Worm (Caenorhabditis elegans) whole organism, L2 larva: Measurements from ENCODE around the gene K12H6.10.

ENCODE experiments used
- C34F6.9 ChIP-seq: fragments of 150-350 bp; optimal IDR thresholded peaks from 2 replicates; lab custom pipeline; 2014; ENCODE audit warnings: missing biosample characterization, missing genetic modification characterization
- F13H6.1 ChIP-seq: sonication (generic microtip); optimal IDR thresholded peaks from 2 replicates; lab custom pipeline; 2016; ENCODE audit warnings: missing genetic modification characterization, missing compliant biosample characterization
- ZK546.5 ChIP-seq: sonication (generic microtip); optimal IDR thresholded peaks from 2 replicates; lab custom pipeline; 2017; ENCODE audit warnings: missing biosample characterization, missing genetic modification characterization
- alr-1 ChIP-seq: fragments of 150-350 bp; optimal IDR thresholded peaks from 2 replicates; lab custom pipeline; 2014; ENCODE audit warnings: missing biosample characterization, missing genetic modification characterization
- ama-1 ChIP-seq: fragments of 150-350 bp; optimal IDR thresholded peaks from 2 replicates; lab custom pipeline; 2018; ENCODE audit warnings: inconsistent platforms
- blmp-1 ChIP-seq: sonication (generic microtip); optimal IDR thresholded peaks from 2 replicates; lab custom pipeline; 2017; ENCODE audit warnings: missing genetic modification characterization, mild to moderate bottlenecking, missing compliant biosample characterization, antibody characterized with exemption, moderate library complexity; ENCODE audit not compliant: insufficient read depth
- ceh-16 ChIP-seq: fragments of 150-350 bp; optimal IDR thresholded peaks from 2 replicates; lab custom pipeline; 2014; ENCODE audit warnings: missing biosample characterization, missing genetic modification characterization
- ceh-82 ChIP-seq: fragments of 150-350 bp; optimal IDR thresholded peaks from 2 replicates; lab custom pipeline; 2014; ENCODE audit warnings: missing biosample characterization, missing genetic modification characterization
- crh-2 ChIP-seq: sonication (generic microtip); optimal IDR thresholded peaks from 2 replicates; lab custom pipeline; 2017; ENCODE audit warnings: missing biosample characterization, missing genetic modification characterization
- dmd-4 ChIP-seq: sonication (generic microtip); optimal IDR thresholded peaks from 2 replicates; lab custom pipeline; 2017; ENCODE audit warnings: missing biosample characterization, missing genetic modification characterization
- egl-27 ChIP-seq: sonication (generic microtip); optimal IDR thresholded peaks from 3 replicates; lab custom pipeline; 2017; ENCODE audit warnings: missing biosample characterization, missing genetic modification reagents, missing genetic modification characterization
- elt-1 ChIP-seq: fragments of 150-350 bp; optimal IDR thresholded peaks from 2 replicates; lab custom pipeline; 2014; ENCODE audit warnings: missing biosample characterization, missing genetic modification characterization
- elt-3 ChIP-seq: sonication (generic microtip); optimal IDR thresholded peaks from 2 replicates; lab custom pipeline; 2017; ENCODE audit warnings: missing biosample characterization, missing genetic modification characterization
- fos-1 ChIP-seq: fragments of 150-350 bp; optimal IDR thresholded peaks from 2 replicates; lab custom pipeline; 2014; ENCODE audit warnings: missing biosample characterization, missing genetic modification characterization
- lin-11 ChIP-seq: fragments of 150-350 bp; sonication (generic microtip); optimal IDR thresholded peaks from 2 replicates; lab custom pipeline; 2014; ENCODE audit warnings: missing biosample characterization, missing genetic modification characterization, inconsistent platforms, mixed read lengths
- lin-13 ChIP-seq: fragments of 150-350 bp; optimal IDR thresholded peaks from 2 replicates; lab custom pipeline; 2014; ENCODE audit warnings: missing biosample characterization, missing genetic modification reagents, missing genetic modification characterization
- lin-39 ChIP-seq: fragments of 150-350 bp; optimal IDR thresholded peaks from 2 replicates; lab custom pipeline; 2014; ENCODE audit warnings: missing biosample characterization, missing genetic modification reagents, missing genetic modification characterization
- lsy-2 ChIP-seq, 2 experiments: fragments of 150-350 bp in 1 of 2; sonication (generic microtip) in 1 of 2; optimal IDR thresholded peaks; 2 replicates each; lab custom pipeline; 2014 to 2017; ENCODE audit warnings: missing biosample characterization in 2 of 2, missing genetic modification characterization in 2 of 2
- mab-5 ChIP-seq: fragments of 150-350 bp; optimal IDR thresholded peaks from 2 replicates; lab custom pipeline; 2014; ENCODE audit warnings: missing biosample characterization, missing genetic modification characterization
- mbf-1 ChIP-seq: sonication (generic microtip); optimal IDR thresholded peaks from 2 replicates; lab custom pipeline; 2017; ENCODE audit warnings: missing biosample characterization, missing genetic modification characterization
- nhr-10 ChIP-seq: sonication (generic microtip); optimal IDR thresholded peaks from 2 replicates; lab custom pipeline; 2017; ENCODE audit warnings: missing biosample characterization, missing genetic modification characterization
- nhr-11 ChIP-seq: fragments of 150-350 bp; optimal IDR thresholded peaks from 2 replicates; lab custom pipeline; 2014; ENCODE audit warnings: missing biosample characterization, missing genetic modification characterization
- nhr-12 ChIP-seq: fragments of 150-350 bp; optimal IDR thresholded peaks from 2 replicates; lab custom pipeline; 2014; ENCODE audit warnings: missing biosample characterization, missing genetic modification characterization
- nhr-129 ChIP-seq: fragments of 150-350 bp; optimal IDR thresholded peaks from 2 replicates; lab custom pipeline; 2014; ENCODE audit warnings: missing biosample characterization, missing genetic modification characterization
- nhr-21 ChIP-seq: fragments of 150-350 bp; optimal IDR thresholded peaks from 2 replicates; lab custom pipeline; 2014; ENCODE audit warnings: missing biosample characterization, missing genetic modification characterization
- nhr-237 ChIP-seq: fragments of 150-350 bp; optimal IDR thresholded peaks from 2 replicates; lab custom pipeline; 2014; ENCODE audit warnings: missing biosample characterization, missing genetic modification characterization
- nhr-6 ChIP-seq: fragments of 150-350 bp; optimal IDR thresholded peaks from 2 replicates; lab custom pipeline; 2014; ENCODE audit warnings: missing biosample characterization, missing genetic modification characterization
- peb-1 ChIP-seq: fragments of 150-350 bp; optimal IDR thresholded peaks from 2 replicates; lab custom pipeline; 2014; ENCODE audit warnings: missing biosample characterization, missing genetic modification characterization
- sem-4 ChIP-seq: fragments of 150-350 bp; optimal IDR thresholded peaks from 2 replicates; lab custom pipeline; 2014; ENCODE audit warnings: missing biosample characterization, missing genetic modification reagents, missing genetic modification characterization
- skn-1 ChIP-seq: sonication (generic microtip); optimal IDR thresholded peaks from 2 replicates; lab custom pipeline; 2017; ENCODE audit warnings: missing biosample characterization, missing genetic modification characterization
- sma-3 ChIP-seq: sonication (generic microtip); optimal IDR thresholded peaks from 2 replicates; lab custom pipeline; 2016; ENCODE audit warnings: missing genetic modification reagents, missing genetic modification characterization, missing compliant biosample characterization
- snpc-4 ChIP-seq: fragments of 150-350 bp; optimal IDR thresholded peaks from 2 replicates; lab custom pipeline; 2014; ENCODE audit warnings: missing biosample characterization, missing genetic modification characterization
- unc-39 ChIP-seq: fragments of 150-350 bp; optimal IDR thresholded peaks from 2 replicates; lab custom pipeline; 2014; ENCODE audit warnings: missing biosample characterization, missing genetic modification characterization
- unc-55 ChIP-seq: fragments of 150-350 bp; sonication (generic microtip); optimal IDR thresholded peaks from 3 replicates; lab custom pipeline; 2014; ENCODE audit warnings: missing biosample characterization, missing genetic modification reagents, missing genetic modification characterization
- unc-62 ChIP-seq: fragments of 150-350 bp; optimal IDR thresholded peaks from 2 replicates; lab custom pipeline; 2014; ENCODE audit warnings: missing biosample characterization, missing genetic modification reagents, missing genetic modification characterization
- zag-1 ChIP-seq: fragments of 150-350 bp; optimal IDR thresholded peaks from 2 replicates; lab custom pipeline; 2014; ENCODE audit warnings: missing biosample characterization, missing genetic modification characterization
- ztf-1 ChIP-seq: fragments of 200-800 bp; sonication (Bioruptor generic); conservative IDR thresholded peaks from 2 replicates; pipeline ENCODE4 v1.3.6; 2022; ENCODE audit warnings: missing genetic modification characterization, missing compliant biosample characterization
- ztf-11 ChIP-seq: sonication (generic microtip); optimal IDR thresholded peaks from 2 replicates; lab custom pipeline; 2017; ENCODE audit warnings: missing biosample characterization, missing genetic modification characterization
- ztf-4 ChIP-seq: fragments of 150-350 bp; optimal IDR thresholded peaks from 2 replicates; lab custom pipeline; 2014; ENCODE audit warnings: missing biosample characterization, missing genetic modification characterization

The K12H6.10 gene

DNA sequence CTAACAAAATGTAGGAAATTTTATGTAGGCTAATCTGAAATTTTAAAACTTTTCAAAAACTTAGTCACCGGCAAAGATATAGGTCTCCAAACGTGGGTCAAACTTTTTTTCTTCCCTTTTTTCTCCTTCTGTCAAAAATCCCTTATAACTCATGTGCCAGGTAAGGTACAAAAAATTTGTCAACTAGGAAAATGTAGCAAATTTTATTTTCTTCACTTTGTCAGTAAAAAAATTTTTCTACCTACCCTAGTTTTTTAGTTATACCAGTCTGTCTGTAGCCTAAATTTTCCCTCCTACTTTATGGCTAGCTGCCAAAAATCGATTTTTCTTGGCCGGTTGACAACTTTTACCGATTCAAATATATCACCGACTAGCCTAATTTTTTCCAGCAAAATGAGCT lies 6.0 kb upstream of the K12H6.10 start, which contains the start of gene set-13:
Gene set-13, plus strand, starts transcription at position 301 of the 400 bp plus-strand sequence.
- no peak for TF ChIP-seq nhr-237 (tag; lab: Kevin White, UChicago)
- TF ChIP-seq nhr-6, result no peak
- no peak for TF ChIP-seq unc-62 (GFP tag; lab: Kevin White, UChicago)
- no peak for TF ChIP-seq peb-1 (tag; lab: Kevin White, UChicago)
- no peak for TF ChIP-seq nhr-21
- TF ChIP-seq sma-3, result no peak
- no peak for TF ChIP-seq crh-2 (tag; lab: Kevin White, UChicago)

DNA sequence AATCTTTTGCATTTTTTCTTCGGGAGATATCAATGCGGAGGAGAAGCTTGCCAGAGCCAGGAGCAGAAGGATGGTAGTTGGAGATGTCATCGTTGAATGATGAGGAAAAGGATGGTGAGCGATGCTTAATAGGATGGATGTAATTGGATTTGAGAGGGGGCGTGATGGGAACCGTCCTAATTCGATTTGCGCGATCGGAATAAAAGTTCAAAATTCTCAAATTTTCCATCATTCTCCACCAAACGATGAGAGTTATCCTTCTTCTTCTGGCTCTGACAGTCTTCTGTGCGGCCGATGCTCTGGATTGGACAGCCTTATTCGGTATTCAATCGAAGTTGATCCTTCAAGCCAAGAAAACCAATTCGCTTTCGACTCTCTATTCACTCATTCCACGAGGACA lies 1.5 kb downstream of the K12H6.10 start, which contains the start of the genes K12H6.4 and K12H6.9:
Gene K12H6.4, minus strand, starts transcription at position 101 of the 400 bp plus-strand sequence.
Gene K12H6.9, plus strand, starts transcription at position 236 of the 400 bp plus-strand sequence.
- TF ChIP-seq F13H6.1 (tag; lab: Kevin White, UChicago) (no peak), elt-1 (tag; lab: Kevin White, UChicago) (no peak), nhr-12 (tag; lab: Kevin White, UChicago) (no peak), nhr-237 (tag; lab: Kevin White, UChicago) (no peak), peb-1 (tag; lab: Kevin White, UChicago) (no peak), ztf-1 (GFP tag; lab: Robert Waterston, UW) (no peak), nhr-129 (tag; lab: Kevin White, UChicago) (no peak), crh-2 (tag; lab: Kevin White, UChicago) (no peak), nhr-10 (no peak), mab-5 (tag; lab: Kevin White, UChicago) (no peak), lin-11 (tag; lab: Kevin White, UChicago) (no peak)
- TF ChIP-seq, all 48 proteins: peak for 0

- TF ChIP-seq egl-27 (tag; lab: Kevin White, UChicago) (no peak), zag-1 (tag; lab: Kevin White, UChicago) (no peak), sma-3 (no peak), lsy-2 (tag; optimal IDR thresholded peaks at IDR 0.05; lab: Kevin White, UChicago) (no peak), elt-1 (tag; lab: Kevin White, UChicago) (no peak), nhr-6 (no peak), peb-1 (tag; lab: Kevin White, UChicago) (no peak), ztf-4 (tag; lab: Kevin White, UChicago) (no peak), unc-39 (tag; lab: Kevin White, UChicago) (no peak), elt-3 (tag; lab: Kevin White, UChicago) (no peak), unc-55 (GFP tag; lab: Kevin White, UChicago) (no peak), nhr-11 (no peak), ztf-11 (tag; lab: Kevin White, UChicago) (no peak), dmd-4 (no peak)
Measured at ce11 chrII:2826073-2826472, 3.4 kb downstream of the K12H6.10 start, which contains the start of gene K12H6.5. Gene K12H6.5 (minus strand): TSS chrII:2826173.

ce11 chrII:2827859-2828403 lies 5.3 kb downstream of the K12H6.10 start, which contains the start of gene K12H6.8:
Gene K12H6.8 (plus strand): TSS chrII:2827896.
- no peak for TF ChIP-seq elt-1 (tag; lab: Kevin White, UChicago)
- no peak for TF ChIP-seq C34F6.9 (tag; lab: Kevin White, UChicago)
- no peak for TF ChIP-seq fos-1 (tag; lab: Kevin White, UChicago)
- no peak for TF ChIP-seq skn-1
- TF ChIP-seq ama-1, result no peak
- TF ChIP-seq ceh-16 (tag; lab: Kevin White, UChicago), result no peak
- no peak for TF ChIP-seq elt-3 (tag; lab: Kevin White, UChicago)
- TF ChIP-seq crh-2 (tag; lab: Kevin White, UChicago), result no peak
- no peak for TF ChIP-seq unc-39 (tag; lab: Kevin White, UChicago)
- no peak for TF ChIP-seq nhr-6
- no peak for TF ChIP-seq nhr-21
- no peak for TF ChIP-seq ztf-4 (tag; lab: Kevin White, UChicago)
- TF ChIP-seq blmp-1 (tag; lab: Kevin White, UChicago), result no peak

DNA sequence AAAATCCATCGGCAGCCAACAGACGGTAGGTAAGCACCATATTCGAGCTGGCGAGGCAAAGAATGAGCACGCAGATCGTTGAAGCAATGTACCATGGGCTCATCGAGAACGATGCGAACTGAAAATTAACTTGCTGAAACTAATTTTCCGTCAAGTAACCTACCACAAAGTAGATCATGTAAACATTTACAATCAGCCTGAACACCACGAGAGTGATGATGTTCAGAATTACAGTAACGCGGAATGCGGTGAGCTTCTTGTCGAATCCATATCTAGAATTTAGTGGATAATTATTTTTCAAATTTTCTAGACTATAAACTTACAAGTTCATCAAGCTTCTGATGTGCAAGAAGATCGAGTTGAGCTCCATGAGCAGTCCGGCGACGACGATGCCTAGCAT lies 6.8 kb downstream of the K12H6.10 start:
- TF ChIP-seq ztf-11 (tag; lab: Kevin White, UChicago), result no peak
- no peak for TF ChIP-seq unc-62 (GFP tag; lab: Kevin White, UChicago)
- no peak for TF ChIP-seq sma-3
- TF ChIP-seq nhr-11, result no peak
- no peak for TF ChIP-seq lin-39 (tag; lab: Kevin White, UChicago)
- TF ChIP-seq lin-13 (GFP tag; lab: Kevin White, UChicago), result no peak
- no peak for TF ChIP-seq sem-4 (tag; lab: Kevin White, UChicago)
- TF ChIP-seq egl-27 (tag; lab: Kevin White, UChicago), result no peak
- no peak for TF ChIP-seq ceh-82 (tag; lab: Kevin White, UChicago)
- TF ChIP-seq ZK546.5, result no peak
- no peak for TF ChIP-seq ama-1
- no peak for TF ChIP-seq unc-55 (GFP tag; lab: Kevin White, UChicago)
- no peak for TF ChIP-seq fos-1 (tag; lab: Kevin White, UChicago)
- no peak for TF ChIP-seq lin-11 (tag; lab: Kevin White, UChicago)
- no peak for TF ChIP-seq ceh-16 (tag; lab: Kevin White, UChicago)
- TF ChIP-seq elt-3 (tag; lab: Kevin White, UChicago), result no peak
- TF ChIP-seq mbf-1 (tag; lab: Kevin White, UChicago), result no peak
- no peak for TF ChIP-seq snpc-4 (tag; lab: Kevin White, UChicago)
- TF ChIP-seq alr-1 (tag; lab: Kevin White, UChicago), result no peak
